Fruit fly (Drosophila melanogaster) S2 (cell line): ENCODE data around the gene ogre.

Experiments used
- CG8478 ChIP-seq: fragments of >200 bp; optimal IDR thresholded peaks from 2 replicates; lab custom pipeline; 2018
- CTCF ChIP-seq, 2 experiments: fragments of >200 bp; optimal IDR thresholded peaks; 2 replicates each; lab custom pipeline; 2018

Gene ogre

dm6 chrX:6933749-6934148 lies 57.4 kb downstream of the ogre start:
- TF ChIP-seq CTCF (optimal IDR thresholded peaks at IDR 0.05; lab: Kevin White, UChicago) (no peak), CG8478 (lab: Kevin White, UChicago) (no peak)

- TF ChIP-seq CG8478 (lab: Kevin White, UChicago) = no peak
- TF ChIP-seq CTCF (optimal IDR thresholded peaks at IDR 0.05; lab: Kevin White, UChicago) = no peak
Measured at dm6 chrX:6929086-6929485, 62.0 kb downstream of the ogre start.
